Worm (Caenorhabditis elegans): ENCODE data around the gene C50E3.7.
A peak's percentile ranks its signal among the peaks of the same experiment; 100 is the strongest.

C50E3.7 gene

DNA sequence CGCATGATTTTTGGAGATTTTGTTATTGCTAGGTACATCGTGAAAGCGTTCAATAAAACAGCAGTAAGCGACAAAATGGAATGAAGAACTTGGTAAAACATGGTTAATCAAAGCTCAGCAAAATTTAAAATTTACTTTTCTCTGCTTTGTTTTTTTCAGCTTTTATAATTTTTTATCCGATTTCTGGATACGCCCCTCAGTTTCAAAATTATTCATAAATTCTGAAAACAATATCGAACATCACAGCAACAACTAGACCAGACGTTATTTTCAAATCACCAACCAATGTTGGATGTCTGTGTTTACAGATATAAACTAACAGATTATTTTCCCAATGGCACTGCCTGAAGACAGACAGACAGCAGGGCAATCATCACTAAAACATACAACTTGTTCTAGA lies 36.5 kb upstream of the C50E3.7 start, which contains the start of gene srd-31:
Gene srd-31 (minus strand): TSS at position 101 of the 400 bp plus-strand sequence.
- TF ChIP-seq sox-4 (tag; optimal IDR thresholded peaks at IDR 0.05), result no peak
- no peak for TF ChIP-seq efl-3 (GFP tag; optimal IDR thresholded peaks at IDR 0.05)
- no peak for TF ChIP-seq elt-2 (tag; optimal IDR thresholded peaks at IDR 0.05)
- no peak for TF ChIP-seq ceh-90 (tag; optimal IDR thresholded peaks at IDR 0.05)
- TF ChIP-seq nhr-84 (tag; optimal IDR thresholded peaks at IDR 0.05), result no peak
- TF ChIP-seq swsn-7 (tag; optimal IDR thresholded peaks at IDR 0.05), result no peak
- TF ChIP-seq egl-13 (tag; optimal IDR thresholded peaks at IDR 0.05), result no peak
- TF ChIP-seq Y116A8C.19 (tag; optimal IDR thresholded peaks at IDR 0.05; ENCODE audit: borderline replicate concordance), result no peak
- TF ChIP-seq mdl-1 (tag; optimal IDR thresholded peaks at IDR 0.05), result no peak
- TF ChIP-seq pag-3 (tag; optimal IDR thresholded peaks at IDR 0.05; ENCODE audit: borderline replicate concordance, insufficient read depth), result no peak

DNA sequence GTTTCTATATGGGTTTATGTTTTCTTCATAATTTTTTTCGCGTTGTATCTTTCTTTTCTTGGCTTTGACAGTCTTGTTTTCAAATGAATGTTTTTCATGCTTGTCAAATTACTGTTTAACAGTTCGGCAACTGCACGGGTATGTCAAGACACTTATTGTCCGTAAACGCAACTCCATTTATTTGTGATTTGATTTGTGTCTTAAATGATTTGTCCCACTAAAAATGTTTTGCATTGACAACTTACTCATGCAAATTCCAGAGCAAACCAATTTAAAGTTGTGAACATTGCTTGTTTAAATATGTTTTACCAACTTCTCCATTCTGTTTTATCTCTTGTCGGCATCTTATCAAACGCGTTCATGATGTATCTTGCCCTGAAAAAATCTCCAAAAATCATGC lies 33.6 kb upstream of the C50E3.7 start, which contains the start of gene srd-25:
Gene srd-25 (plus strand): TSS at position 301 of the 400 bp plus-strand sequence.
- TF ChIP-seq nhr-76 (tag; optimal IDR thresholded peaks at IDR 0.05) (no peak), zip-4 (GFP tag; optimal IDR thresholded peaks at IDR 0.05) (no peak), fkh-8 (tag; optimal IDR thresholded peaks at IDR 0.05) (no peak), pag-3 (tag; optimal IDR thresholded peaks at IDR 0.05; ENCODE audit: borderline replicate concordance, insufficient read depth) (no peak)

DNA sequence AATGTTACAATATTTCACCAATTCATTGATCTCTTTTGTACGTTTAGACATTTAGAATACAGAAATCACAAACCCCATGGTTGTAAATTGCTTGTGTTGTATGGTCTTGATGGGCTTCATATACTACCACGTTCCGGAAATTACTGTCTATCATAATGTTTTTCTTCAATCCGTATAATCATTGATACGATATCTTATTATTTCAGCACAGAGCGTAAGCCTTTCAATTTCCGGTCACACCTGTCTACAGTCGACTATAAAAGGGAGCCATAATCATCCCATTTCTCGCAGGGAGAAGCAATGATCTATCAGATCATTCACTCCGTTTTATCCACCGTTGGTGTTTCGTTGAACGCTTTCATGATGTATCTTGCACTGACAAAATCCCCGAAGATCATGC lies 31.3 kb upstream of the C50E3.7 start, which contains the start of gene srd-30:
Gene srd-30 (plus strand): TSS at position 301 of the 400 bp plus-strand sequence.
- TF ChIP-seq fkh-4 (tag; optimal IDR thresholded peaks at IDR 0.05; ENCODE audit: borderline replicate concordance) (no peak), lir-3 (tag; optimal IDR thresholded peaks at IDR 0.05; ENCODE audit: poor library complexity) (no peak), mep-1 (tag; optimal IDR thresholded peaks at IDR 0.05) (no peak), nhr-28 (tag; optimal IDR thresholded peaks at IDR 0.05) (no peak), grh-1 (GFP tag; IDR thresholded peaks at IDR 0.05) (no peak), elt-2 (tag; optimal IDR thresholded peaks at IDR 0.05) (no peak), aha-1 (tag; optimal IDR thresholded peaks at IDR 0.05) (no peak), lin-14 (GFP tag; optimal IDR thresholded peaks at IDR 0.05) (no peak)

DNA sequence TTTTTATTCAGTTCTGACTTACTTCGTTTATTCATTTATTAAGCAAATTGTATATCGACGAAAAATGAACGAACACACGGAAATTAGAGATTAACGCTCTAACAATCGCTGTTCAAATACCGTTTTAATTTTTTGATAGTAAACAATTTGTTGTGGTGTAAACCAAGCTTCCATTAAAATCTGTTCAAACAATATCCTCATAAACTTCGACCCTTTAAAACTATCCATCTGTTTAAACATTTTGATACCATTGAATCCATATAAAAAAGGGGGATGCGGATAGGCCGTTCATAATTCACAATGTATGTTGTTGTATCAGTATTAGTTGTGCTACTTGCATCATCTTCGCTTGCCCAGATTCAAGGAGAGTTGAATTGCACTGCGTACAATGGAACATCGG lies 28.4 kb upstream of the C50E3.7 start, which contains the start of gene F07C4.6:
Gene F07C4.6 (plus strand): TSS at position 301 of the 400 bp plus-strand sequence.
- no peak for TF ChIP-seq elt-2 (tag; optimal IDR thresholded peaks at IDR 0.05)
- TF ChIP-seq nhr-71 (tag; optimal IDR thresholded peaks at IDR 0.05), result no peak
- TF ChIP-seq dpl-1 (GFP tag; optimal IDR thresholded peaks at IDR 0.05), result no peak
- no peak for TF ChIP-seq sptf-1 (tag; optimal IDR thresholded peaks at IDR 0.05)
- TF ChIP-seq fkh-10 (GFP tag; optimal IDR thresholded peaks at IDR 0.05), result no peak
- no peak for TF ChIP-seq ceh-63 (GFP tag; optimal IDR thresholded peaks at IDR 0.05)
- TF ChIP-seq unc-30 (tag; optimal IDR thresholded peaks at IDR 0.05), result no peak
- TF ChIP-seq egl-27 (tag; optimal IDR thresholded peaks at IDR 0.05), result no peak
- no peak for TF ChIP-seq aly-2 (tag; optimal IDR thresholded peaks at IDR 0.05)
- TF ChIP-seq lin-13 (GFP tag; optimal IDR thresholded peaks at IDR 0.05), result no peak
- no peak for TF ChIP-seq elt-3 (tag; optimal IDR thresholded peaks at IDR 0.05)
- TF ChIP-seq lsy-2 (tag; optimal IDR thresholded peaks at IDR 0.05), result no peak

DNA sequence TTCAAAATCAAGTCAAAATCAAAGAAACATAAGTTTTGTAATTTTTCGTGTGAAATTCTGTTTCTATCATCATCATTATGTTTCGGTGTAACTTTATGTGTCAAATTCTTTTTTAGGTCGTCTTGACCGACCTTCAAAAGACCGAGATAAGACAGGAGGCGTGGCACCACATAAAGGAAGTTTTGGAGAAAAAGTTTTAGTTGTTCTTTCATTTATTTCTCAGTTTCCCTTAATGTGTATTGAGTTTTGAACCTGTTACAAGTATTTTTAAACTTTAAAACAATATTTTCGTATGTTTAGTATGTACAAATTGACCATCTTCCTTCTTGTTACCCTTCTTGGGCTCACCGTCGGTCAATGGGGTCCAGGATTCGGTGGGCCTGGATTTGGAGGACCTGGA lies 26.5 kb upstream of the C50E3.7 start, which contains the start of gene grsp-4:
Gene grsp-4 (plus strand): TSS at position 301 of the 400 bp plus-strand sequence.
- TF ChIP-seq ces-1 (GFP tag; optimal IDR thresholded peaks at IDR 0.05) (no peak), nhr-85 (tag) (peak; percentile 48), elt-3 (tag; optimal IDR thresholded peaks at IDR 0.05) (no peak), egl-27 (tag; optimal IDR thresholded peaks at IDR 0.05) (no peak), Y116A8C.19 (tag; optimal IDR thresholded peaks at IDR 0.05; ENCODE audit: borderline replicate concordance) (no peak), C04F5.9 (tag; optimal IDR thresholded peaks at IDR 0.05) (no peak), nhr-28 (tag; optimal IDR thresholded peaks at IDR 0.05) (no peak), blmp-1 (tag; optimal IDR thresholded peaks at IDR 0.05) (peak; percentile 52), nhr-12 (tag; optimal IDR thresholded peaks at IDR 0.05) (no peak), vab-15 (tag; optimal IDR thresholded peaks at IDR 0.05) (no peak), tbx-2 (tag; optimal IDR thresholded peaks at IDR 0.05) (no peak), efl-1 (optimal IDR thresholded peaks at IDR 0.05) (no peak), efl-1 (GFP tag; optimal IDR thresholded peaks at IDR 0.05 in 1 of 2) (no peak), ceh-8 (GFP tag; optimal IDR thresholded peaks at IDR 0.05) (no peak)
